Worm (Caenorhabditis elegans) whole organism, L1 larva: ENCODE data around the gene sma-6.

ENCODE experiments used
- C34B4.2 ChIP-seq: sonication (generic microtip); optimal IDR thresholded peaks from 2 replicates; lab custom pipeline; 2017; ENCODE audit warnings: mild to moderate bottlenecking, missing genetic modification characterization, missing compliant biosample characterization
- ama-1 ChIP-seq: fragments of 150-350 bp; optimal IDR thresholded peaks from 2 replicates; lab custom pipeline; 2014
- ceh-82 ChIP-seq, 3 experiments: fragments of 150-350 bp in 1 of 3; sonication (generic microtip) in 2 of 3; optimal IDR thresholded peaks; 2 replicates each; lab custom pipeline; 2014 to 2017; ENCODE audit warnings: missing biosample characterization in 3 of 3, missing genetic modification characterization in 3 of 3
- ceh-90 ChIP-seq: sonication (generic microtip); optimal IDR thresholded peaks from 2 replicates; lab custom pipeline; 2016; ENCODE audit warnings: missing genetic modification characterization, missing compliant biosample characterization
- fos-1 ChIP-seq: fragments of 150-350 bp; optimal IDR thresholded peaks from 2 replicates; lab custom pipeline; 2014; ENCODE audit warnings: missing biosample characterization, missing genetic modification characterization
- lsy-2 ChIP-seq, 2 experiments: fragments of 150-350 bp; optimal IDR thresholded peaks; 2 replicates each; lab custom pipeline; 2014; ENCODE audit warnings: missing biosample characterization in 2 of 2, missing genetic modification characterization in 2 of 2
- mdl-1 ChIP-seq, 2 experiments: fragments of 150-350 bp; optimal IDR thresholded peaks; 2 replicates each; lab custom pipeline; 2014 to 2017; ENCODE audit warnings: missing biosample characterization in 2 of 2, missing genetic modification characterization in 2 of 2, inconsistent platforms in 1 of 2
- nhr-12 ChIP-seq: sonication (generic microtip); optimal IDR thresholded peaks from 2 replicates; lab custom pipeline; 2017; ENCODE audit warnings: missing biosample characterization, missing genetic modification characterization
- nhr-20 ChIP-seq: sonication (generic microtip); optimal IDR thresholded peaks from 2 replicates; lab custom pipeline; 2016; ENCODE audit warnings: mild to moderate bottlenecking, missing genetic modification characterization, missing compliant biosample characterization
- nhr-28 ChIP-seq: fragments of 150-350 bp; optimal IDR thresholded peaks from 2 replicates; lab custom pipeline; 2014; ENCODE audit warnings: missing biosample characterization, missing genetic modification characterization
- rnt-1 ChIP-seq: sonication (generic microtip); optimal IDR thresholded peaks from 2 replicates; lab custom pipeline; 2016; ENCODE audit warnings: mild to moderate bottlenecking, missing genetic modification characterization, moderate library complexity, missing compliant biosample characterization
- skn-1 ChIP-seq: fragments of 150-350 bp; optimal IDR thresholded peaks from 2 replicates; lab custom pipeline; 2014; ENCODE audit warnings: missing biosample characterization, missing genetic modification characterization
- snpc-4 ChIP-seq: fragments of 150-350 bp; optimal IDR thresholded peaks from 2 replicates; lab custom pipeline; 2014; ENCODE audit warnings: missing biosample characterization, missing genetic modification characterization
- ztf-11 ChIP-seq, 2 experiments: sonication (generic microtip); optimal IDR thresholded peaks; 2 replicates each; lab custom pipeline; 2016 to 2017; ENCODE audit warnings: missing genetic modification characterization in 2 of 2, missing biosample characterization in 1 of 2, missing compliant biosample characterization in 1 of 2

ce11 chrII:6322081-6322480, 2.2 kb upstream of the sma-6 start:
- TF ChIP-seq nhr-28 (tag; lab: Kevin White, UChicago) (no peak), ztf-11 (tag; optimal IDR thresholded peaks at IDR 0.05; lab: Kevin White, UChicago) (no peak), rnt-1 (tag; lab: Kevin White, UChicago) (no peak), nhr-12 (tag; lab: Kevin White, UChicago) (no peak), nhr-20 (tag; lab: Kevin White, UChicago) (no peak), ceh-82 (tag; optimal IDR thresholded peaks at IDR 0.05; lab: Kevin White, UChicago) (no peak), fos-1 (no peak), snpc-4 (tag; lab: Kevin White, UChicago) (no peak), ceh-90 (no peak), lsy-2 (tag; optimal IDR thresholded peaks at IDR 0.05; lab: Kevin White, UChicago) (no peak), mdl-1 (tag; optimal IDR thresholded peaks at IDR 0.05; lab: Kevin White, UChicago) (no peak), skn-1 (tag; lab: Kevin White, UChicago) (no peak), C34B4.2 (tag; lab: Kevin White, UChicago) (no peak), ama-1 (lab: Kevin White, UChicago) (no peak)
